Worm (Caenorhabditis elegans) whole organism, early embryonic: Measurements from ENCODE around the gene W09D6.4.

ENCODE experiments used
- B0310.2 ChIP-seq: sonication (generic microtip); optimal IDR thresholded peaks from 2 replicates; lab custom pipeline; 2016; ENCODE audit warnings: mild to moderate bottlenecking, missing genetic modification characterization, missing compliant biosample characterization
- F13C5.2 ChIP-seq: sonication (generic microtip); optimal IDR thresholded peaks from 2 replicates; lab custom pipeline; 2017; ENCODE audit warnings: mild to moderate bottlenecking, missing genetic modification characterization, inconsistent platforms, missing compliant biosample characterization
- aly-1 ChIP-seq: sonication (generic microtip); optimal IDR thresholded peaks from 2 replicates; lab custom pipeline; 2016; ENCODE audit warnings: missing genetic modification characterization, missing compliant biosample characterization
- ama-1 ChIP-seq: fragments of 150-350 bp; optimal IDR thresholded peaks from 2 replicates; lab custom pipeline; 2014
- ceh-13 ChIP-seq: fragments of 200-800 bp; sonication (Bioruptor generic); optimal IDR thresholded peaks from 2 replicates; lab custom pipeline; 2018; ENCODE audit warnings: mild to moderate bottlenecking, missing genetic modification characterization, missing compliant biosample characterization
- ceh-36 ChIP-seq: sonication (generic microtip); optimal IDR thresholded peaks from 2 replicates; lab custom pipeline; 2016; ENCODE audit warnings: missing genetic modification characterization, inconsistent platforms, missing compliant biosample characterization
- ets-7 ChIP-seq: sonication (generic microtip); optimal IDR thresholded peaks from 2 replicates; lab custom pipeline; 2016; ENCODE audit warnings: missing genotype, missing genetic modification characterization, missing compliant biosample characterization
- flt-1 ChIP-seq: fragments of 200-800 bp; sonication (Bioruptor generic); IDR thresholded peaks from 2 replicates; pipeline ENCODE4 v1.3.6; 2022; ENCODE audit warnings: missing genetic modification characterization, missing compliant biosample characterization
- hmbx-1 ChIP-seq: sonication (generic microtip); optimal IDR thresholded peaks from 2 replicates; lab custom pipeline; 2016; ENCODE audit warnings: mild to moderate bottlenecking, missing genetic modification characterization, missing compliant biosample characterization
- hmg-4 ChIP-seq: fragments of 200-800 bp; sonication (Bioruptor generic); optimal IDR thresholded peaks from 2 replicates; lab custom pipeline; 2018; ENCODE audit warnings: mild to moderate bottlenecking, missing genetic modification characterization, missing compliant biosample characterization
- hnd-1 ChIP-seq: sonication (generic microtip); optimal IDR thresholded peaks from 2 replicates; lab custom pipeline; 2016; ENCODE audit warnings: missing genetic modification characterization, missing compliant biosample characterization
- pes-1 ChIP-seq: fragments of 200-800 bp; sonication (Bioruptor generic); IDR thresholded peaks from 2 replicates; pipeline ENCODE4 v1.3.6; 2022; ENCODE audit warnings: missing genetic modification reagents, missing genetic modification characterization, missing compliant biosample characterization
- scrt-1 ChIP-seq: fragments of 200-800 bp; sonication (Bioruptor generic); IDR thresholded peaks from 2 replicates; pipeline ENCODE4 v1.3.6; 2022; ENCODE audit warnings: missing genetic modification characterization, missing compliant biosample characterization
- sea-1 ChIP-seq: fragments of 200-800 bp; sonication (Bioruptor generic); conservative IDR thresholded peaks from 2 replicates; pipeline ENCODE4 v1.3.6; 2022; ENCODE audit warnings: missing genetic modification characterization, missing compliant biosample characterization
- tbx-11 ChIP-seq: fragments of 200-800 bp; sonication (Bioruptor generic); IDR thresholded peaks from 2 replicates; pipeline ENCODE4 v1.3.6; 2022; ENCODE audit warnings: missing genetic modification characterization, missing compliant biosample characterization
- tbx-37 ChIP-seq: fragments of 200-800 bp; sonication (Bioruptor generic); conservative IDR thresholded peaks from 2 replicates; pipeline ENCODE4 v1.3.6; 2022; ENCODE audit warnings: missing genetic modification reagents, missing genetic modification characterization, missing compliant biosample characterization
- tra-4 ChIP-seq: sonication (generic microtip); optimal IDR thresholded peaks from 2 replicates; lab custom pipeline; 2017; ENCODE audit warnings: missing genetic modification characterization, missing compliant biosample characterization

Gene W09D6.4

DNA sequence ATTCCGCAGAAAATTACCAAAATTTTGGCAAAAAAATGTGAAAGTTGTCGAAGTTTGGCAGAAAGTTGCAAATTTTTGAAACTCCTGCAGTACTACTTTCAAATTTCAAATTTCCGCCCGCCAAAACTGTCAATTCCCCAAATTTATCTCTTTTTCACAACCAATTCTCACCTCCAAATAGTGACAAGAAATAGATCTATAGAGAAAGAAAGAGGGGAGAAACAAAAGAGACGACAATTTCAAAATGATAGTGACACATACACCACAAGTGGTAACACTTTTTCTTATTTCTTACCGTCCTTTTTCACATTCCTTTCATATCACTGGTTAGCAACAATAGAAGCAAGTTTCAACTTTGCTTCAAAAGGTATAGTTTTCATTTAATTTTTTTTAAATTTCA lies 4.4 kb downstream of the W09D6.4 start:
- TF ChIP-seq ama-1 (lab: Kevin White, UChicago) (no peak), B0310.2 (no peak), hmbx-1 (tag; lab: Kevin White, UChicago) (no peak), flt-1 (GFP tag; lab: Robert Waterston, UW) (no peak), ets-7 (tag; lab: Kevin White, UChicago) (no peak), pes-1 (GFP tag; lab: Robert Waterston, UW) (no peak), ceh-36 (no peak), tra-4 (no peak), tbx-11 (no peak), aly-1 (tag; lab: Kevin White, UChicago) (no peak), F13C5.2 (no peak), sea-1 (GFP tag; lab: Robert Waterston, UW) (no peak)

- TF ChIP-seq tbx-37 (GFP tag; lab: Robert Waterston, UW): no peak
These were observed 7.9 kb downstream of the W09D6.4 start for ce11 chrIII:11087442-11087841.

DNA sequence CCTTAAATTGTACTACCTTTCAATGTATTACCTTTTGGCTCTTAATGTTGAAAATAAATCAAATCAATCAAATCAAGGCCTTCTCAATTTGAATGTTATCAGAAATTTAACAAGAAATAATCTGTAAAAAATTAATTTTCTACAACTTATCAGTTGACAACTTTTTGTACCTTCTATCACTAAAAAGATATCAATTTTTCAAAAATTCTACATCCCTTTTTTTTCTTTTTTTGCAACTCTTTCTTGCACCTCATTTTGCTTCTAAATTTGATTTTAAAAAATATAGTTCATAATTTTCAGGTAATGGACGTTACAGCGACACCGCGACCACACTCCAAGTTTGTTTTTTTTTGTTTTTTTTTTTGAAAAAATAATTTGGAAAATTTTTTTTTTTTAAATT lies 8.6 kb downstream of the W09D6.4 start, which contains the start of gene W09D6.5:
W09D6.5 (plus strand) TSS at position 301 of the 400 bp plus-strand sequence.
- no peak for TF ChIP-seq ama-1 (lab: Kevin White, UChicago)
- TF ChIP-seq tbx-11: no peak
- TF ChIP-seq hnd-1 (tag; lab: Kevin White, UChicago): no peak
- no peak for TF ChIP-seq B0310.2
- TF ChIP-seq hmg-4 (GFP tag; lab: Kevin White, UChicago): no peak
- TF ChIP-seq F13C5.2: no peak
- no peak for TF ChIP-seq sea-1 (GFP tag; lab: Robert Waterston, UW)
- no peak for TF ChIP-seq tra-4
- TF ChIP-seq scrt-1 (GFP tag; lab: Robert Waterston, UW): no peak

DNA sequence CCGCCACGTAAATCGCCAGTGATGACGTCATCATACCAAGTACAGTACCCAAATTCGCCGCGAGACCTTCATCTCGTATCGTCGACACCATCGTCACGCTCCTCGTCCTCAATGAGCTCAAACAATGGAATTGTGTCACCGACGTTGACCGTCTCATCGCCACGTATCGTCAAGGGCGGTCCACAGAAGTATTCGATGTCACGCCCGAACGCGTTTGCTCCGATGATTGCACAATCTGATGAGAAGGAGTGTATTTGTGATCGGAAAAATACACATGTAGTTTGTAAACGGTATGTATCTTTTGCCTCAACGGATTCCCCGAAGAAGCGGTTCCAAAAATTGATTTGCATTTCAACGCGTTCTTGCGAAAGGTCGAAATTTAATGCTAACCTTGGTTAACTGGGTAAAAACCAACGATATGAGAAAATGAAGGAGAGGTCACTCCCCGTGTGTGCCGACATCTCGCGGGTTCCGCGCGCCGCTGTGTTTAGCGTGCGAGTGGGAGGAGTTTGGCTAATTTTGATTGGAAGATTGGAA lies 10.6 kb downstream of the W09D6.4 start:
- 0 out of 2 replicates have a peak, but pooled peaks have one; percentile 38 for TF ChIP-seq pes-1 (GFP tag; lab: Robert Waterston, UW)
- peak; percentile 33 for TF ChIP-seq F13C5.2
- no peak for TF ChIP-seq ceh-13
- peak; percentile 84 for TF ChIP-seq ama-1 (lab: Kevin White, UChicago)
- TF ChIP-seq B0310.2: no peak

DNA sequence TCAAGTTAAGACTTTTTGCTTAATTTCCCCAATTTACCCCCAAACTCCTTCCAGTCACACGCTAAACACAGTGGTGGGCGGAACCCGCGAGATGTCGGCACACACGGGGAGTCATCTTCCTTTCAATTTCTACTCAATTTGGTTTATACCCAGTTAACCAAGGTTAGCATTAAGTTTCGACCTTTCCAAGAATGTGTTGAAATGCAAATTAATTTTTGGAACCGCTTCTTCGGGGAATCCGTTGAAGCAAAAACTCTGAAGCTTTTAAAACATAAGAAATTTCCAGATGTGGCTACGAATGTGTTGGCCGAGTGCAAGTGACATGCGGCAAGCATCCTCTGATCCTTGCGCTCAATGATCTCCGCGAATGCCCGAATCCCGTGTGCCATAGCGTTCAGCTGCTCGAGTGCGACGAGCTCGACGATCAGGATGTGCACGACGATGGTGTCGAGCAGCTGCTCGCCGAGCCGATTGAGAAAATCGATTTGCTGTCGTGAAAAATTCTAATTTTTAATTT lies 11.4 kb downstream of the W09D6.4 start:
- no peak for TF ChIP-seq sea-1 (GFP tag; lab: Robert Waterston, UW)
- TF ChIP-seq ama-1 (lab: Kevin White, UChicago): peak; percentile 46

ce11 chrIII:11091651-11092278 lies 12.2 kb downstream of the W09D6.4 start:
- TF ChIP-seq flt-1 (GFP tag; lab: Robert Waterston, UW) (no peak), tbx-37 (GFP tag; lab: Robert Waterston, UW) (no peak), hnd-1 (tag; lab: Kevin White, UChicago) (peak; percentile 4), ceh-36 (no peak), aly-1 (tag; lab: Kevin White, UChicago) (no peak), F13C5.2 (no peak), hmg-4 (GFP tag; lab: Kevin White, UChicago) (no peak), ets-7 (tag; lab: Kevin White, UChicago) (peak; percentile 65), tra-4 (no peak), pes-1 (GFP tag; lab: Robert Waterston, UW) (peak; percentile 62; the same call in 1 of the 2 replicates), hmbx-1 (tag; lab: Kevin White, UChicago) (no peak), ceh-13 (peak; percentile 56)

DNA sequence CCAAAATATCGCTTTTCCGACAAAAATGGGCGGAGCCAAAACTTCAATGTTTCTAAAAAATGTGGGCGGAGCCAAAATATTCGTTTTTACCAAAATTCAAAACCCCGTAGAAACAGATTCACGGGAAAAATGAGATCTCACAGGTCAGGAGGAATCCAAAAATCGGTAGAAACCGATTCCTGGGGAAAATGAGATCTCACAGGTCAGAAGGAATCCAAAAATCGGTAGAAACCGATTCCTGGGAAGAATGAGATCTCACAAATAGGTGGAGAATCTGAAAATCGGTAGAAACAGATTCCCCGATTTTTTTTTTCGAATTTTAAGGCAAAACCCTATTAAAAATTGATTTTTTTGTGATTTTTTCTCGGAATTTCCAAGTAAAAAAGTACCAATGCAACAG lies 13.9 kb downstream of the W09D6.4 start:
- TF ChIP-seq hmbx-1 (tag; lab: Kevin White, UChicago) (no peak), tbx-11 (no peak), pes-1 (GFP tag; lab: Robert Waterston, UW) (peak; percentile 69), sea-1 (GFP tag; lab: Robert Waterston, UW) (no peak), ets-7 (tag; lab: Kevin White, UChicago) (no peak)

- TF ChIP-seq sea-1 (GFP tag; lab: Robert Waterston, UW): no peak
- TF ChIP-seq B0310.2: no peak
- no peak for TF ChIP-seq tra-4
- no peak for TF ChIP-seq aly-1 (tag; lab: Kevin White, UChicago)
- no peak for TF ChIP-seq hnd-1 (tag; lab: Kevin White, UChicago)
- TF ChIP-seq ama-1 (lab: Kevin White, UChicago): no peak
- TF ChIP-seq tbx-37 (GFP tag; lab: Robert Waterston, UW): no peak
- TF ChIP-seq flt-1 (GFP tag; lab: Robert Waterston, UW): no peak
- no peak for TF ChIP-seq ets-7 (tag; lab: Kevin White, UChicago)
- TF ChIP-seq tbx-11: no peak
- TF ChIP-seq scrt-1 (GFP tag; lab: Robert Waterston, UW): no peak
- TF ChIP-seq pes-1 (GFP tag; lab: Robert Waterston, UW): no peak
- TF ChIP-seq ceh-13: no peak
- TF ChIP-seq F13C5.2: no peak
These were observed 16.1 kb downstream of the W09D6.4 start for ce11 chrIII:11095687-11096086.
